Fruit fly (Drosophila melanogaster) whole organism, wandering third instar larva: ENCODE data around the gene CG42766.

Experiments
- GATAd ChIP-seq: sonication (Bioruptor generic); optimal IDR thresholded peaks from 2 replicates; lab custom pipeline; 2016; ENCODE audit warnings: missing biosample characterization, missing genetic modification characterization
- Hr78 ChIP-seq: fragments of >200 bp; optimal IDR thresholded peaks from 2 replicates; lab custom pipeline; 2017; ENCODE audit warnings: missing biosample characterization, missing genetic modification characterization
- Vsx2 ChIP-seq: fragments of 200-300, 225-300 bp; sonication (Bioruptor generic); optimal IDR thresholded peaks from 2 replicates; lab custom pipeline; 2018; ENCODE audit warnings: missing biosample characterization, missing genetic modification characterization; ENCODE audit not compliant: partially characterized antibody
- brk ChIP-seq: fragments of 200-800 bp; sonication (Bioruptor generic); optimal IDR thresholded peaks from 2 replicates; lab custom pipeline; 2016; ENCODE audit warnings: missing biosample characterization, mild to moderate bottlenecking, missing genetic modification characterization
- dmrt93B ChIP-seq: fragments of 200-800 bp; sonication (Bioruptor generic); optimal IDR thresholded peaks from 2 replicates; lab custom pipeline; 2018; ENCODE audit warnings: missing biosample characterization, mild to moderate bottlenecking, missing genetic modification characterization
- dsf ChIP-seq: sonication (Bioruptor generic); optimal IDR thresholded peaks from 2 replicates; lab custom pipeline; 2016; ENCODE audit warnings: missing biosample characterization, missing genetic modification characterization, borderline replicate concordance
- foxo ChIP-seq, 2 experiments: fragments of 200-800 bp; sonication (Bioruptor generic); optimal IDR thresholded peaks; 2 replicates in 1 of 2; 3 replicates in 1 of 2; lab custom pipeline; 2016 to 2017; ENCODE audit warnings: missing biosample characterization in 2 of 2, missing genetic modification characterization in 2 of 2
- usp ChIP-seq: fragments of >200 bp; optimal IDR thresholded peaks from 2 replicates; lab custom pipeline; 2017; ENCODE audit warnings: missing biosample characterization, missing genetic modification characterization

dm6 chrX:15933504-15934225 lies 43.0 kb upstream of the CG42766 start, which contains the start of gene Ranbp16:
- peak; percentile 79 for TF ChIP-seq Hr78 (GFP tag; lab: Kevin White, UChicago)
- TF ChIP-seq dsf (GFP tag; lab: Kevin White, UChicago), result no peak
- TF ChIP-seq GATAd (GFP tag; lab: Kevin White, UChicago), result no peak
- TF ChIP-seq dmrt93B (GFP tag; lab: Kevin White, UChicago), result no peak
- no peak for TF ChIP-seq brk (GFP tag; lab: Kevin White, UChicago)
- no peak for TF ChIP-seq Vsx2 (GFP tag; lab: Kevin White, UChicago)
- no peak for TF ChIP-seq usp
- TF ChIP-seq foxo (GFP tag; optimal IDR thresholded peaks at IDR 0.05; lab: Kevin White, UChicago), result no peak
